Fruit fly (Drosophila melanogaster) whole organism, embryonic: ENCODE measurements around the gene Cyp4ac3.

Experiments
- CG1024 ChIP-seq: fragments of 200-800 bp; sonication (Bioruptor generic); IDR thresholded peaks from 2 replicates; pipeline ENCODE4 v1.3.6; 2022; ENCODE audit warnings: missing biosample characterization, missing genetic modification characterization
- CG11085 ChIP-seq: fragments of 200-800 bp; sonication (Bioruptor generic); IDR thresholded peaks from 2 replicates; pipeline ENCODE4 v1.3.6; 2022; ENCODE audit warnings: missing biosample characterization, missing genetic modification characterization
- CG11456 ChIP-seq: fragments of 200-800 bp; sonication (Bioruptor generic); IDR thresholded peaks from 3 replicates; pipeline ENCODE4 v1.3.6; 2022; ENCODE audit warnings: missing biosample characterization, missing genetic modification characterization
- CG12391 ChIP-seq: fragments of 200-800 bp; sonication (Bioruptor generic); optimal IDR thresholded peaks from 3 replicates; lab custom pipeline; 2018; ENCODE audit warnings: missing biosample characterization, mild to moderate bottlenecking, missing genetic modification characterization, moderate library complexity
- CG13894 ChIP-seq: fragments of 200-800 bp; sonication (Bioruptor generic); optimal IDR thresholded peaks from 3 replicates; lab custom pipeline; 2018; ENCODE audit warnings: missing biosample characterization, mild to moderate bottlenecking, missing genetic modification characterization, moderate library complexity
- CG14965 ChIP-seq: fragments of 200-800 bp; sonication (Bioruptor generic); optimal IDR thresholded peaks from 2 replicates; lab custom pipeline; 2016; ENCODE audit warnings: missing biosample characterization, missing genetic modification characterization, borderline replicate concordance
- CG16779 ChIP-seq: fragments of 200-800 bp; sonication (Bioruptor generic); IDR thresholded peaks from 2 replicates; pipeline ENCODE4 v1.3.6; 2022; ENCODE audit warnings: missing biosample characterization, missing genetic modification characterization
- CG18476 ChIP-seq: fragments of 200-800 bp; sonication (Bioruptor generic); optimal IDR thresholded peaks from 2 replicates; lab custom pipeline; 2016; ENCODE audit warnings: missing biosample characterization, mild to moderate bottlenecking, missing genetic modification characterization
- CG2120 ChIP-seq: fragments of 200-800 bp; sonication (Bioruptor generic); optimal IDR thresholded peaks from 3 replicates; lab custom pipeline; 2016; ENCODE audit warnings: missing biosample characterization, missing genetic modification characterization
- CG32532 ChIP-seq: fragments of 200-800 bp; sonication (Bioruptor generic); IDR thresholded peaks from 2 replicates; pipeline ENCODE4 v1.3.6; 2022; ENCODE audit warnings: missing biosample characterization, missing genetic modification characterization
- CG3847 ChIP-seq: fragments of 200-800 bp; sonication (Bioruptor generic); IDR thresholded peaks from 2 replicates; pipeline ENCODE4 v1.3.6; 2022; ENCODE audit warnings: missing biosample characterization, missing genetic modification characterization
- CG4404 ChIP-seq: fragments of 200-800 bp; sonication (Bioruptor generic); IDR thresholded peaks from 2 replicates; pipeline ENCODE4 v1.3.6; 2022; ENCODE audit warnings: missing biosample characterization, missing genetic modification characterization
- CG4617 ChIP-seq: fragments of 200-800 bp; sonication (Bioruptor generic); optimal IDR thresholded peaks from 3 replicates; lab custom pipeline; 2016; ENCODE audit warnings: missing biosample characterization, missing genetic modification characterization, borderline replicate concordance
- CG6689 ChIP-seq: fragments of 200-800 bp; sonication (Bioruptor generic); IDR thresholded peaks from 2 replicates; pipeline ENCODE4 v1.3.6; 2022; ENCODE audit warnings: missing biosample characterization, missing genetic modification characterization
- CG6813 ChIP-seq: fragments of 200-800 bp; sonication (Bioruptor generic); optimal IDR thresholded peaks from 2 replicates; lab custom pipeline; 2017; ENCODE audit warnings: missing biosample characterization, missing genetic modification characterization, mild to moderate bottlenecking, moderate library complexity, missing genetic modification reagents
- CG8944 ChIP-seq: fragments of 200-800 bp; sonication (Bioruptor generic); optimal IDR thresholded peaks from 3 replicates; lab custom pipeline; 2016; ENCODE audit warnings: missing biosample characterization, missing genetic modification characterization
- CG9727 ChIP-seq: fragments of 200-800 bp; sonication (Bioruptor generic); optimal IDR thresholded peaks from 3 replicates; lab custom pipeline; 2017; ENCODE audit warnings: missing biosample characterization, mild to moderate bottlenecking, missing genetic modification characterization
- CTCF ChIP-seq: fragments of 200-800 bp; sonication (Bioruptor generic); optimal IDR thresholded peaks from 2 replicates; lab custom pipeline; 2017; ENCODE audit warnings: missing biosample characterization, mild to moderate bottlenecking, missing genetic modification characterization, moderate library complexity
- D19B ChIP-seq: fragments of 200-800 bp; sonication (Bioruptor generic); optimal IDR thresholded peaks from 2 replicates; lab custom pipeline; 2017; ENCODE audit warnings: missing biosample characterization, mild to moderate bottlenecking, missing genetic modification characterization
- Dad ChIP-seq: fragments of 200-800 bp; sonication (Bioruptor generic); optimal IDR thresholded peaks from 3 replicates; lab custom pipeline; 2016; ENCODE audit warnings: missing biosample characterization, missing genetic modification characterization
- Drgx ChIP-seq: fragments of 200-800 bp; sonication (Bioruptor generic); IDR thresholded peaks from 2 replicates; pipeline ENCODE4 v1.3.6; 2022; ENCODE audit warnings: missing biosample characterization, missing genetic modification characterization
- Eip74EF ChIP-seq, 2 experiments: fragments of 200-800 bp in 1 of 2; fragments of >200 bp in 1 of 2; sonication (Bioruptor generic) in 1 of 2; optimal IDR thresholded peaks; 2 replicates each; lab custom pipeline; 2017 to 2019; ENCODE audit warnings: missing biosample characterization in 2 of 2, missing genetic modification characterization in 2 of 2, mild to moderate bottlenecking in 1 of 2, moderate library complexity in 1 of 2
- GATAe ChIP-seq: fragments of 200-800 bp; sonication (Bioruptor generic); conservative IDR thresholded peaks from 2 replicates; pipeline ENCODE4 v1.3.6; 2022; ENCODE audit warnings: missing biosample characterization, missing genetic modification characterization
- H2.0 ChIP-seq: fragments of 200-800 bp; sonication (Bioruptor generic); IDR thresholded peaks from 2 replicates; pipeline ENCODE4 v1.3.6; 2022; ENCODE audit warnings: missing biosample characterization, missing genetic modification characterization
- Hand ChIP-seq: fragments of 200-800 bp; sonication (Bioruptor generic); optimal IDR thresholded peaks from 2 replicates; lab custom pipeline; 2017; ENCODE audit warnings: mild to moderate bottlenecking, missing biosample characterization, missing genetic modification reagents, missing genetic modification characterization
- Hsf ChIP-seq: fragments of 200-800 bp; sonication (Bioruptor generic); optimal IDR thresholded peaks from 3 replicates; lab custom pipeline; 2016; ENCODE audit warnings: missing biosample characterization, missing genetic modification characterization
- Max ChIP-seq: fragments of 200-800 bp; sonication (Bioruptor generic); optimal IDR thresholded peaks from 2 replicates; lab custom pipeline; 2016; ENCODE audit warnings: missing biosample characterization, mild to moderate bottlenecking, missing genetic modification characterization
- Mes4 ChIP-seq: fragments of 200-800 bp; sonication (Bioruptor generic); optimal IDR thresholded peaks from 2 replicates; lab custom pipeline; 2016; ENCODE audit warnings: missing biosample characterization, missing genetic modification characterization
- NC2α ChIP-seq: fragments of 200-800 bp; sonication (Bioruptor generic); optimal IDR thresholded peaks from 2 replicates; lab custom pipeline; 2016; ENCODE audit warnings: missing biosample characterization, missing genetic modification characterization
- Nf-YA ChIP-seq: fragments of 200-800 bp; sonication (Bioruptor generic); IDR thresholded peaks from 2 replicates; pipeline ENCODE4 v1.3.6; 2022; ENCODE audit warnings: missing biosample characterization, missing genetic modification characterization
- Scr ChIP-seq: fragments of 200-800 bp; sonication (Bioruptor generic); IDR thresholded peaks from 2 replicates; pipeline ENCODE4 v1.3.6; 2022; ENCODE audit warnings: missing biosample characterization, missing genetic modification characterization; ENCODE audit not compliant: partially characterized antibody
- ato ChIP-seq: fragments of 200-800 bp; sonication (Bioruptor generic); IDR thresholded peaks from 2 replicates; pipeline ENCODE4 v1.3.6; 2022; ENCODE audit warnings: missing biosample characterization, missing genetic modification characterization; ENCODE audit not compliant: partially characterized antibody
- chif ChIP-seq, 2 experiments: fragments of 200-800 bp; sonication (Bioruptor generic); optimal IDR thresholded peaks; 3 replicates each; lab custom pipeline; 2016; ENCODE audit warnings: missing biosample characterization in 2 of 2, missing genetic modification characterization in 2 of 2
- chm ChIP-seq: fragments of 200-800 bp; sonication (Bioruptor generic); IDR thresholded peaks from 2 replicates; pipeline ENCODE4 v1.3.6; 2022; ENCODE audit warnings: missing biosample characterization, missing genetic modification characterization
- ci ChIP-seq: fragments of 200-800 bp; sonication (Bioruptor generic); IDR thresholded peaks from 3 replicates; pipeline ENCODE4 v1.3.6; 2022; ENCODE audit warnings: missing biosample characterization, missing genetic modification characterization
- dpn ChIP-seq, 2 experiments: fragments of 200-800 bp; sonication (Bioruptor generic); optimal IDR thresholded peaks; 3 replicates each; lab custom pipeline; 2016; ENCODE audit warnings: missing biosample characterization in 2 of 2, missing genetic modification characterization in 2 of 2
- fd64A ChIP-seq: fragments of 200-800 bp; sonication (Bioruptor generic); optimal IDR thresholded peaks from 3 replicates; lab custom pipeline; 2018; ENCODE audit warnings: missing biosample characterization, mild to moderate bottlenecking, missing genetic modification characterization
- kay ChIP-seq: fragments of 200-800 bp; sonication (Bioruptor generic); optimal IDR thresholded peaks from 2 replicates; lab custom pipeline; 2016; ENCODE audit warnings: missing biosample characterization, missing genetic modification characterization
- mld ChIP-seq: fragments of 200-800 bp; sonication (Bioruptor generic); IDR thresholded peaks from 3 replicates; pipeline ENCODE4 v1.3.6; 2022; ENCODE audit warnings: missing biosample characterization, missing genetic modification characterization; ENCODE audit not compliant: partially characterized antibody
- nom ChIP-seq: fragments of 200-800 bp; sonication (Bioruptor generic); optimal IDR thresholded peaks from 2 replicates; lab custom pipeline; 2017; ENCODE audit warnings: missing biosample characterization, missing genetic modification characterization, mild to moderate bottlenecking, moderate library complexity, missing genetic modification reagents
- onecut ChIP-seq: fragments of 200-800 bp; sonication (Bioruptor generic); IDR thresholded peaks from 2 replicates; pipeline ENCODE4 v1.3.6; 2022; ENCODE audit warnings: missing biosample characterization, missing genetic modification characterization
- pita ChIP-seq: fragments of 200-800 bp; sonication (Bioruptor generic); optimal IDR thresholded peaks from 2 replicates; lab custom pipeline; 2017; ENCODE audit warnings: missing biosample characterization, mild to moderate bottlenecking, missing genetic modification characterization
- run ChIP-seq: fragments of 200-800 bp; sonication (Bioruptor generic); optimal IDR thresholded peaks from 3 replicates; lab custom pipeline; 2018; ENCODE audit warnings: missing biosample characterization, mild to moderate bottlenecking, missing genetic modification characterization
- slbo ChIP-seq: fragments of 200-800 bp; sonication (Bioruptor generic); IDR thresholded peaks from 2 replicates; pipeline ENCODE4 v1.3.6; 2022; ENCODE audit warnings: missing biosample characterization, missing genetic modification characterization
- stwl ChIP-seq: fragments of 200-800 bp; sonication (Bioruptor generic); optimal IDR thresholded peaks from 3 replicates; lab custom pipeline; 2018; ENCODE audit warnings: missing biosample characterization, mild to moderate bottlenecking, missing genetic modification characterization, moderate library complexity
- tgo ChIP-seq: fragments of 200-800 bp; sonication (Bioruptor generic); IDR thresholded peaks from 3 replicates; pipeline ENCODE4 v1.3.6; 2022; ENCODE audit warnings: missing biosample characterization, missing genetic modification characterization
- tll ChIP-seq, 2 experiments: fragments of 200-800 bp in 1 of 2; fragments of >200 bp in 1 of 2; sonication (Bioruptor generic) in 1 of 2; optimal IDR thresholded peaks; 2 replicates each; lab custom pipeline; 2017 to 2019; ENCODE audit warnings: missing biosample characterization in 2 of 2, missing genetic modification characterization in 2 of 2, mild to moderate bottlenecking in 1 of 2, moderate library complexity in 1 of 2
- tna ChIP-seq: fragments of 200-800 bp; sonication (Bioruptor generic); IDR thresholded peaks from 2 replicates; pipeline ENCODE4 v1.3.6; 2022; ENCODE audit warnings: missing biosample characterization, missing genetic modification characterization; ENCODE audit not compliant: partially characterized antibody
- tx ChIP-seq: fragments of 200-800 bp; sonication (Bioruptor generic); optimal IDR thresholded peaks from 2 replicates; lab custom pipeline; 2016; ENCODE audit warnings: missing biosample characterization, missing genetic modification characterization
- yki ChIP-seq: fragments of >200 bp; optimal IDR thresholded peaks from 3 replicates; lab custom pipeline; 2018

The Cyp4ac3 gene

dm6 chr2L:5300785-5301616 lies 32.7 kb downstream of the Cyp4ac3 start (continued):
- TF ChIP-seq CG2120 (GFP tag; lab: Kevin White, UChicago) (no peak), CG1024 (GFP tag; lab: Robert Waterston, UW) (no peak), fd64A (GFP tag; lab: Kevin White, UChicago) (no peak), CG9727 (GFP tag; lab: Kevin White, UChicago) (no peak), yki (lab: Kevin White, UChicago) (no peak), pita (no peak), CG11456 (GFP tag; lab: Robert Waterston, UW) (0 out of 3 replicates have a peak, but pooled peaks have one; percentile 20), tna (GFP tag; lab: Robert Waterston, UW) (no peak), CG4404 (GFP tag; lab: Robert Waterston, UW) (no peak), tx (no peak), GATAe (no peak), CG6689 (GFP tag; lab: Robert Waterston, UW) (peak; percentile 56), D19B (GFP tag; lab: Kevin White, UChicago) (no peak), ci (GFP tag; lab: Robert Waterston, UW) (peak; percentile 4; the same call in 1 of the 3 replicates), tgo (GFP tag; lab: Robert Waterston, UW) (no peak), Dad (GFP tag; lab: Kevin White, UChicago) (no peak), ato (GFP tag; lab: Robert Waterston, UW) (no peak), stwl (tag; lab: Kevin White, UChicago) (no peak), nom (GFP tag; lab: Kevin White, UChicago) (no peak), Hand (no peak), kay (no peak), CG11085 (GFP tag; lab: Robert Waterston, UW) (no peak), CG3847 (no peak), Max (GFP tag; lab: Kevin White, UChicago) (no peak), Drgx (GFP tag; lab: Robert Waterston, UW) (no peak), CG12391 (tag; lab: Kevin White, UChicago) (no peak), CG4617 (no peak), CG8944 (GFP tag; lab: Kevin White, UChicago) (no peak), onecut (GFP tag; lab: Robert Waterston, UW) (no peak), chif (GFP tag; optimal IDR thresholded peaks at IDR 0.05; lab: Kevin White, UChicago) (no peak), run (tag; lab: Kevin White, UChicago) (no peak), CG16779 (no peak), chm (GFP tag; lab: Robert Waterston, UW) (0 out of 2 replicates have a peak, but pooled peaks have one; percentile 27), Hsf (GFP tag; lab: Kevin White, UChicago) (no peak), H2.0 (no peak), tll (GFP tag; optimal IDR thresholded peaks at IDR 0.05; lab: Kevin White, UChicago) (no peak), CG6813 (peak; percentile 4), Nf-YA (no peak), Scr (GFP tag; lab: Robert Waterston, UW) (no peak), Eip74EF (GFP tag; optimal IDR thresholded peaks at IDR 0.05; lab: Kevin White, UChicago) (no peak), Mes4 (GFP tag; lab: Kevin White, UChicago) (no peak), CG32532 (no peak), mld (no peak), CG18476 (GFP tag; lab: Kevin White, UChicago) (no peak), slbo (0 out of 2 replicates have a peak, but pooled peaks have one; percentile 4), NC2α (GFP tag; lab: Kevin White, UChicago) (no peak), CTCF (peak; percentile 70), CG14965 (GFP tag; lab: Kevin White, UChicago) (no peak), CG13894 (tag; lab: Kevin White, UChicago) (no peak), dpn (GFP tag; optimal IDR thresholded peaks at IDR 0.05; lab: Kevin White, UChicago) (no peak)
